Fruit fly (Drosophila melanogaster) whole organism, embryonic: Measurements from ENCODE around the gene CtBP.

Experiments used
- B-H2 ChIP-seq: fragments of 200-800 bp; sonication (Bioruptor generic); optimal IDR thresholded peaks from 2 replicates; lab custom pipeline; 2018; ENCODE audit warnings: missing biosample characterization, mild to moderate bottlenecking, missing genetic modification characterization
- CG10543 ChIP-seq: fragments of 200-800 bp; sonication (Bioruptor generic); optimal IDR thresholded peaks from 3 replicates; lab custom pipeline; 2017; ENCODE audit warnings: missing biosample characterization, mild to moderate bottlenecking, missing genetic modification characterization, moderate library complexity
- CG11560 ChIP-seq: fragments of 200-800 bp; sonication (Bioruptor generic); IDR thresholded peaks from 3 replicates; pipeline ENCODE4 v1.3.6; 2022; ENCODE audit warnings: missing biosample characterization, missing genetic modification characterization
- CG11723 ChIP-seq: fragments of 200-800 bp; sonication (Bioruptor generic); optimal IDR thresholded peaks from 2 replicates; lab custom pipeline; 2017; ENCODE audit warnings: missing biosample characterization, mild to moderate bottlenecking, missing genetic modification characterization
- CG13775 ChIP-seq: fragments of 200-800 bp; sonication (Bioruptor generic); optimal IDR thresholded peaks from 3 replicates; lab custom pipeline; 2017; ENCODE audit warnings: missing biosample characterization, mild to moderate bottlenecking, missing genetic modification characterization
- CG1602 ChIP-seq: fragments of 200-800 bp; sonication (Bioruptor generic); optimal IDR thresholded peaks from 3 replicates; lab custom pipeline; 2016; ENCODE audit warnings: missing biosample characterization, missing genetic modification characterization
- CG18599 ChIP-seq: fragments of 200-800 bp; sonication (Bioruptor generic); optimal IDR thresholded peaks from 3 replicates; lab custom pipeline; 2017; ENCODE audit warnings: missing biosample characterization, missing genetic modification characterization, mild to moderate bottlenecking, moderate library complexity, missing genetic modification reagents
- CG18764 ChIP-seq: fragments of 200-800 bp; sonication (Bioruptor generic); optimal IDR thresholded peaks from 3 replicates; lab custom pipeline; 2016; ENCODE audit warnings: missing biosample characterization, missing genetic modification characterization
- CG2199 ChIP-seq: fragments of 200-800 bp; sonication (Bioruptor generic); IDR thresholded peaks from 3 replicates; pipeline ENCODE4 v1.3.6; 2022; ENCODE audit warnings: missing biosample characterization, missing genetic modification characterization
- CG30020 ChIP-seq: fragments of 200-800 bp; optimal IDR thresholded peaks from 2 replicates; lab custom pipeline; 2019; ENCODE audit warnings: missing biosample characterization, mild to moderate bottlenecking, missing genetic modification characterization, moderate library complexity
- CG3838 ChIP-seq: fragments of 200-800 bp; sonication (Bioruptor generic); optimal IDR thresholded peaks from 3 replicates; lab custom pipeline; 2016; ENCODE audit warnings: missing biosample characterization, missing genetic modification characterization
- CG43689 ChIP-seq: fragments of 200-800 bp; sonication (Bioruptor generic); IDR thresholded peaks from 2 replicates; pipeline ENCODE4 v1.3.6; 2022; ENCODE audit warnings: missing biosample characterization, missing genetic modification characterization
- CG4707 ChIP-seq: fragments of 200-800 bp; sonication (Bioruptor generic); optimal IDR thresholded peaks from 2 replicates; lab custom pipeline; 2018; ENCODE audit warnings: missing biosample characterization, mild to moderate bottlenecking, missing genetic modification characterization, moderate library complexity
- CG5953 ChIP-seq: fragments of 200-800 bp; sonication (Bioruptor generic); IDR thresholded peaks from 2 replicates; pipeline ENCODE4 v1.3.6; 2022; ENCODE audit warnings: missing biosample characterization, missing genetic modification characterization
- CG6175 ChIP-seq: fragments of 200-800 bp; sonication (Bioruptor generic); IDR thresholded peaks from 3 replicates; pipeline ENCODE4 v1.3.6; 2022; ENCODE audit warnings: missing biosample characterization, missing genetic modification characterization
- CG7987 ChIP-seq: fragments of 200-800 bp; sonication (Bioruptor generic); optimal IDR thresholded peaks from 2 replicates; lab custom pipeline; 2018; ENCODE audit warnings: missing biosample characterization, mild to moderate bottlenecking, missing genetic modification characterization, moderate library complexity
- CG8089 ChIP-seq: fragments of 200-800 bp; sonication (Bioruptor generic); optimal IDR thresholded peaks from 3 replicates; lab custom pipeline; 2016; ENCODE audit warnings: missing biosample characterization, missing genetic modification characterization
- CTCF ChIP-seq: fragments of 200-800 bp; sonication (Bioruptor generic); optimal IDR thresholded peaks from 2 replicates; lab custom pipeline; 2017; ENCODE audit warnings: missing biosample characterization, mild to moderate bottlenecking, missing genetic modification characterization, moderate library complexity
- Dbx ChIP-seq: fragments of 200-800 bp; sonication (Bioruptor generic); IDR thresholded peaks from 3 replicates; pipeline ENCODE4 v1.3.6; 2022; ENCODE audit warnings: missing biosample characterization, missing genetic modification characterization
- Deaf1 ChIP-seq: fragments of 200-800 bp; optimal IDR thresholded peaks from 3 replicates; lab custom pipeline; 2019; ENCODE audit warnings: missing biosample characterization, mild to moderate bottlenecking, missing genetic modification characterization, moderate library complexity
- Dll ChIP-seq: fragments of 200-800 bp; sonication (Bioruptor generic); IDR thresholded peaks from 4 replicates; pipeline ENCODE4 v1.3.6; 2022; ENCODE audit warnings: missing biosample characterization, missing genetic modification characterization; ENCODE audit not compliant: partially characterized antibody
- Dp ChIP-seq: fragments of 200-800 bp; sonication (Bioruptor generic); optimal IDR thresholded peaks from 2 replicates; lab custom pipeline; 2018; ENCODE audit warnings: missing biosample characterization, mild to moderate bottlenecking, missing genetic modification characterization, moderate library complexity
- HLH4C ChIP-seq: fragments of 200-800 bp; sonication (Bioruptor generic); IDR thresholded peaks from 3 replicates; pipeline ENCODE4 v1.3.6; 2022; ENCODE audit warnings: missing biosample characterization, missing genetic modification characterization; ENCODE audit not compliant: partially characterized antibody
- HLH54F ChIP-seq: fragments of 200-800 bp; sonication (Bioruptor generic); optimal IDR thresholded peaks from 3 replicates; lab custom pipeline; 2016; ENCODE audit warnings: missing biosample characterization, missing genetic modification characterization
- HLHmδ ChIP-seq: fragments of 200-800 bp; sonication (Bioruptor generic); optimal IDR thresholded peaks from 2 replicates; lab custom pipeline; 2018; ENCODE audit warnings: missing biosample characterization, mild to moderate bottlenecking, missing genetic modification characterization, moderate library complexity
- Hmr ChIP-seq: fragments of 200-800 bp; sonication (Bioruptor generic); optimal IDR thresholded peaks from 3 replicates; lab custom pipeline; 2017; ENCODE audit warnings: mild to moderate bottlenecking, missing biosample characterization, missing genetic modification reagents, missing genetic modification characterization
- Neu2 ChIP-seq: fragments of 200-800 bp; sonication (Bioruptor generic); optimal IDR thresholded peaks from 3 replicates; lab custom pipeline; 2016; ENCODE audit warnings: missing biosample characterization, missing genetic modification characterization, borderline replicate concordance
- PHDP ChIP-seq: fragments of 200-800 bp; sonication (Bioruptor generic); optimal IDR thresholded peaks from 3 replicates; lab custom pipeline; 2018; ENCODE audit warnings: missing biosample characterization, mild to moderate bottlenecking, missing genetic modification characterization, moderate library complexity
- Pdp1 ChIP-seq, 2 experiments: fragments of 200-800 bp; sonication (Bioruptor generic); optimal IDR thresholded peaks; 3 replicates each; lab custom pipeline; 2016; ENCODE audit warnings: missing biosample characterization in 2 of 2, missing genetic modification characterization in 2 of 2, mild to moderate bottlenecking in 1 of 2, moderate library complexity in 1 of 2
- Ravus ChIP-seq: fragments of 200-800 bp; sonication (Bioruptor generic); IDR thresholded peaks from 2 replicates; pipeline ENCODE4 v1.3.6; 2022; ENCODE audit warnings: missing biosample characterization, missing genetic modification characterization
- Stat92E ChIP-seq, 3 experiments: fragments of >200 bp in 2 of 3; fragments of 200-800 bp in 1 of 3; sonication (Bioruptor generic) in 1 of 3; optimal IDR thresholded peaks; 2 replicates each; lab custom pipeline; 2017 to 2019; ENCODE audit warnings: missing biosample characterization in 3 of 3, missing genetic modification characterization in 3 of 3, mild to moderate bottlenecking in 1 of 3, moderate library complexity in 1 of 3
- Trl ChIP-seq, 3 experiments: fragments of >200 bp in 2 of 3; fragments of 200-800 bp in 1 of 3; sonication (Bioruptor generic) in 1 of 3; optimal IDR thresholded peaks; 2 replicates in 1 of 3; 3 replicates in 2 of 3; lab custom pipeline; 2016 to 2017; ENCODE audit warnings: missing biosample characterization in 1 of 3, missing genetic modification characterization in 1 of 3
- ap ChIP-seq: fragments of 200-800 bp; sonication (Bioruptor generic); IDR thresholded peaks from 2 replicates; pipeline ENCODE4 v1.3.6; 2022; ENCODE audit warnings: missing biosample characterization, missing genetic modification characterization
- cas ChIP-seq: fragments of 200-800 bp; sonication (Bioruptor generic); IDR thresholded peaks from 2 replicates; pipeline ENCODE4 v1.3.6; 2022; ENCODE audit warnings: missing biosample characterization, missing genetic modification characterization
- chif ChIP-seq, 2 experiments: fragments of 200-800 bp; sonication (Bioruptor generic); optimal IDR thresholded peaks; 3 replicates each; lab custom pipeline; 2016; ENCODE audit warnings: missing biosample characterization in 2 of 2, missing genetic modification characterization in 2 of 2
- dan ChIP-seq: fragments of 200-800 bp; sonication (Bioruptor generic); IDR thresholded peaks from 2 replicates; pipeline ENCODE4 v1.3.6; 2022; ENCODE audit warnings: missing biosample characterization, missing genetic modification characterization
- dpn ChIP-seq, 2 experiments: fragments of 200-800 bp; sonication (Bioruptor generic); optimal IDR thresholded peaks; 3 replicates each; lab custom pipeline; 2016; ENCODE audit warnings: missing biosample characterization in 2 of 2, missing genetic modification characterization in 2 of 2
- dysf ChIP-seq: fragments of 200-800 bp; sonication (Bioruptor generic); IDR thresholded peaks from 3 replicates; pipeline ENCODE4 v1.3.6; 2022; ENCODE audit warnings: missing biosample characterization, missing genetic modification characterization
- en ChIP-seq: fragments of 200-800 bp; sonication (Bioruptor generic); optimal IDR thresholded peaks from 2 replicates; lab custom pipeline; 2016; ENCODE audit warnings: missing biosample characterization, missing genetic modification characterization
- ewg ChIP-seq: fragments of 200-800 bp; sonication (Bioruptor generic); optimal IDR thresholded peaks from 3 replicates; lab custom pipeline; 2017; ENCODE audit warnings: mild to moderate bottlenecking, missing biosample characterization, missing genetic modification reagents, missing genetic modification characterization
- ken ChIP-seq: fragments of 200-800 bp; sonication (Bioruptor generic); IDR thresholded peaks from 3 replicates; pipeline ENCODE4 v1.3.6; 2022; ENCODE audit warnings: missing biosample characterization, missing genetic modification characterization
- mld ChIP-seq: fragments of 200-800 bp; sonication (Bioruptor generic); IDR thresholded peaks from 3 replicates; pipeline ENCODE4 v1.3.6; 2022; ENCODE audit warnings: missing biosample characterization, missing genetic modification characterization; ENCODE audit not compliant: partially characterized antibody
- nerfin-1 ChIP-seq: fragments of 200-800 bp; sonication (Bioruptor generic); optimal IDR thresholded peaks from 3 replicates; lab custom pipeline; 2019; ENCODE audit warnings: missing biosample characterization, mild to moderate bottlenecking, missing genetic modification characterization, moderate library complexity
- nmo ChIP-seq: fragments of 200-800 bp; sonication (Bioruptor generic); optimal IDR thresholded peaks from 2 replicates; lab custom pipeline; 2018; ENCODE audit warnings: missing biosample characterization, mild to moderate bottlenecking, missing genetic modification characterization, moderate library complexity
- pnt ChIP-seq: fragments of 200-800 bp; sonication (Bioruptor generic); optimal IDR thresholded peaks from 3 replicates; lab custom pipeline; 2016; ENCODE audit warnings: missing biosample characterization, missing genetic modification characterization
- wor ChIP-seq: fragments of 200-800 bp; sonication (Bioruptor generic); IDR thresholded peaks from 2 replicates; pipeline ENCODE4 v1.3.6; 2022; ENCODE audit warnings: missing biosample characterization, missing genetic modification characterization

Gene CtBP

dm6 chr3R:13015402-13015801 lies 4.0 kb downstream of the CtBP start (continued):
- TF ChIP-seq Pdp1 (GFP tag; optimal IDR thresholded peaks at IDR 0.05; lab: Kevin White, UChicago) (peak in 1 of 2 experiments; percentile 19), Dp (GFP tag; lab: Kevin White, UChicago) (peak; percentile 5), Dll (GFP tag; lab: Robert Waterston, UW) (0 out of 4 replicates have a peak, but pooled peaks have one; percentile 20), CG10543 (GFP tag; lab: Kevin White, UChicago) (no peak), HLH54F (no peak), CG2199 (0 out of 3 replicates have a peak, but pooled peaks have one; percentile 12), CG8089 (GFP tag; lab: Kevin White, UChicago) (no peak), chif (GFP tag; optimal IDR thresholded peaks at IDR 0.05; lab: Kevin White, UChicago) (no peak)
- TF ChIP-seq, all 482 proteins: peak for 9

dm6 chr3R:13015811-13016766 lies 4.6 kb downstream of the CtBP start:
- TF ChIP-seq CG18764 (GFP tag; lab: Kevin White, UChicago) (no peak), pnt (GFP tag; lab: Kevin White, UChicago) (no peak), ap (GFP tag; lab: Robert Waterston, UW) (no peak), CG13775 (GFP tag; lab: Kevin White, UChicago) (no peak), CG18599 (no peak), dysf (peak; percentile 29; the same call in 1 of the 3 replicates), Trl (optimal IDR thresholded peaks at IDR 0.05; lab: Kevin White, UChicago) (no peak), Trl (GFP tag; optimal IDR thresholded peaks at IDR 0.05; lab: Kevin White, UChicago) (peak; percentile 12), PHDP (tag; lab: Kevin White, UChicago) (peak; percentile 16), Deaf1 (tag; lab: Kevin White, UChicago) (peak; percentile 43), CG6175 (GFP tag; lab: Robert Waterston, UW) (peak; percentile 86), wor (GFP tag; lab: Robert Waterston, UW) (no peak), HLHmδ (GFP tag; lab: Kevin White, UChicago) (no peak), Neu2 (no peak), nerfin-1 (tag; lab: Kevin White, UChicago) (no peak), ewg (GFP tag; lab: Kevin White, UChicago) (peak; percentile 78), CG5953 (GFP tag; lab: Robert Waterston, UW) (no peak), dan (GFP tag; lab: Robert Waterston, UW) (no peak), HLH4C (GFP tag; lab: Robert Waterston, UW) (no peak), CG30020 (tag; lab: Kevin White, UChicago) (no peak), Ravus (GFP tag; lab: Robert Waterston, UW) (no peak), Hmr (peak; percentile 40), CG10543 (GFP tag; lab: Kevin White, UChicago) (peak; percentile 37), Dbx (GFP tag; lab: Robert Waterston, UW) (peak; percentile 29; the same call in 1 of the 3 replicates), CG43689 (GFP tag; lab: Robert Waterston, UW) (no peak), cas (no peak), CG11560 (tag; lab: Robert Waterston, UW) (no peak), CG3838 (GFP tag; lab: Kevin White, UChicago) (peak; percentile 3), mld (no peak), ken (no peak), Stat92E (GFP tag; optimal IDR thresholded peaks at IDR 0.05; lab: Kevin White, UChicago) (peak in 1 of 3 experiments; percentile 38), CG7987 (GFP tag; lab: Kevin White, UChicago) (no peak), B-H2 (GFP tag; lab: Kevin White, UChicago) (peak; percentile 6), CG1602 (GFP tag; lab: Kevin White, UChicago) (no peak), dpn (GFP tag; optimal IDR thresholded peaks at IDR 0.05; lab: Kevin White, UChicago) (peak in 1 of 2 experiments; percentile 12), nmo (GFP tag; lab: Kevin White, UChicago) (peak; percentile 12), CTCF (GFP tag; lab: Kevin White, UChicago) (no peak), CG11723 (no peak), en (GFP tag; lab: Kevin White, UChicago) (peak; percentile 20), CG4707 (GFP tag; lab: Kevin White, UChicago) (no peak)
